Worm (Caenorhabditis elegans) whole organism, L4 larva: ENCODE results near the gene ccpp-6.

Experiments used
- T20F7.1 ChIP-seq: fragments of 200-800 bp; sonication (Bioruptor generic); optimal IDR thresholded peaks from 2 replicates; lab custom pipeline; 2018; ENCODE audit warnings: mild to moderate bottlenecking, missing genetic modification characterization, missing compliant biosample characterization
- T26A8.4 ChIP-seq: fragments of 200-800 bp; sonication (Bioruptor generic); IDR thresholded peaks from 2 replicates; pipeline ENCODE4 v1.3.6; 2022; ENCODE audit warnings: missing genetic modification characterization, missing compliant biosample characterization
- Y48G9A.11 ChIP-seq: fragments of 200-800 bp; sonication (Bioruptor generic); IDR thresholded peaks from 2 replicates; pipeline ENCODE4 v1.3.6; 2022; ENCODE audit warnings: missing genetic modification reagents, missing genetic modification characterization, missing compliant biosample characterization
- ZK337.2 ChIP-seq: fragments of 200-800 bp; sonication (Bioruptor generic); IDR thresholded peaks from 2 replicates; pipeline ENCODE4 v1.3.6; 2022; ENCODE audit warnings: missing genetic modification reagents, missing genetic modification characterization, missing compliant biosample characterization
- ZK546.5 ChIP-seq, 2 experiments: sonication (generic microtip); optimal IDR thresholded peaks; 2 replicates each; lab custom pipeline; 2017; ENCODE audit warnings: missing biosample characterization in 2 of 2, missing genetic modification characterization in 2 of 2
- aha-1 ChIP-seq: fragments of 150-350 bp; peaks from one replicate; lab custom pipeline; 2014; ENCODE audit warnings: missing biosample characterization, missing genetic modification characterization
- aly-2 ChIP-seq: sonication (generic microtip); optimal IDR thresholded peaks from 2 replicates; lab custom pipeline; 2018; ENCODE audit warnings: missing biosample characterization, missing genetic modification characterization
- ceh-20 ChIP-seq: fragments of 200-800 bp; sonication (Bioruptor generic); IDR thresholded peaks from 2 replicates; pipeline ENCODE4 v1.3.6; 2022; ENCODE audit warnings: missing genetic modification reagents, missing genetic modification characterization, missing compliant biosample characterization
- ceh-44 ChIP-seq: fragments of 200-800 bp; sonication (Bioruptor generic); IDR thresholded peaks from 2 replicates; pipeline ENCODE4 v1.3.6; 2022; ENCODE audit warnings: missing genetic modification reagents, missing genetic modification characterization, missing compliant biosample characterization
- ceh-82 ChIP-seq: sonication (generic microtip); optimal IDR thresholded peaks from 2 replicates; lab custom pipeline; 2017; ENCODE audit warnings: missing biosample characterization, missing genetic modification characterization
- cey-2 ChIP-seq: sonication (generic microtip); optimal IDR thresholded peaks from 3 replicates; lab custom pipeline; 2017; ENCODE audit warnings: missing genetic modification characterization, mild to moderate bottlenecking, missing compliant biosample characterization, antibody characterized with exemption, borderline replicate concordance; ENCODE audit not compliant: insufficient read depth
- daf-12 ChIP-seq: fragments of 150-350 bp; optimal IDR thresholded peaks from 2 replicates; lab custom pipeline; 2014; ENCODE audit warnings: missing biosample characterization, missing genetic modification reagents, missing genetic modification characterization
- daf-16 ChIP-seq, 3 experiments: sonication (generic microtip); optimal IDR thresholded peaks; 2 replicates each; lab custom pipeline; 2016 to 2017; ENCODE audit warnings: missing genetic modification characterization in 3 of 3, missing genetic modification reagents in 3 of 3, mild to moderate bottlenecking in 2 of 3, missing compliant biosample characterization in 2 of 3, missing biosample characterization in 1 of 3, moderate library complexity in 1 of 3
- daf-19 ChIP-seq: fragments of 200-800 bp; sonication (Bioruptor generic); conservative IDR thresholded peaks from 2 replicates; pipeline ENCODE4 v1.3.6; 2022; ENCODE audit warnings: missing genetic modification characterization, missing compliant biosample characterization
- dmd-9 ChIP-seq: fragments of 200-800 bp; sonication (Bioruptor generic); IDR thresholded peaks from 2 replicates; pipeline ENCODE4 v1.3.6; 2022; ENCODE audit warnings: missing genetic modification reagents, missing genetic modification characterization, missing compliant biosample characterization
- egl-43 ChIP-seq: fragments of 200-800 bp; sonication (Bioruptor generic); IDR thresholded peaks from 2 replicates; pipeline ENCODE4 v1.3.6; 2022; ENCODE audit warnings: missing genetic modification reagents, missing genetic modification characterization, missing compliant biosample characterization
- gei-8 ChIP-seq: fragments of 200-800 bp; sonication (Bioruptor generic); optimal IDR thresholded peaks from 2 replicates; lab custom pipeline; 2018; ENCODE audit warnings: mild to moderate bottlenecking, missing genetic modification characterization, missing compliant biosample characterization
- hlh-11 ChIP-seq: fragments of 200-800 bp; sonication (Bioruptor generic); optimal IDR thresholded peaks from 2 replicates; lab custom pipeline; 2018; ENCODE audit warnings: mild to moderate bottlenecking, missing genetic modification characterization, missing compliant biosample characterization
- hlh-30 ChIP-seq: sonication (generic microtip); optimal IDR thresholded peaks from 2 replicates; lab custom pipeline; 2017; ENCODE audit warnings: antibody characterized with exemption, mild to moderate bottlenecking, missing genetic modification characterization, missing compliant biosample characterization; ENCODE audit not compliant: insufficient read depth
- hmg-1.1 ChIP-seq: fragments of 200-800 bp; sonication (Bioruptor generic); IDR thresholded peaks from 2 replicates; pipeline ENCODE4 v1.3.6; 2022; ENCODE audit warnings: missing genetic modification reagents, missing genetic modification characterization, missing compliant biosample characterization
- jun-1 ChIP-seq: fragments of 150-350 bp; optimal IDR thresholded peaks from 2 replicates; lab custom pipeline; 2014; ENCODE audit warnings: missing biosample characterization, missing genetic modification reagents, missing genetic modification characterization
- lin-15B ChIP-seq: fragments of 150-350 bp; sonication (generic microtip); optimal IDR thresholded peaks from 3 replicates; lab custom pipeline; 2014; ENCODE audit warnings: missing biosample characterization, missing genetic modification characterization
- madf-5 ChIP-seq, 2 experiments: fragments of 200-800 bp; sonication (Bioruptor generic); IDR thresholded peaks; 2 replicates each; pipeline ENCODE4 v1.3.6; 2022; ENCODE audit warnings: missing compliant biosample characterization in 2 of 2, missing genetic modification characterization in 2 of 2
- mdl-1 ChIP-seq, 2 experiments: fragments of 150-350 bp in 1 of 2; sonication (generic microtip) in 1 of 2; optimal IDR thresholded peaks; 2 replicates each; lab custom pipeline; 2014 to 2017; ENCODE audit warnings: missing biosample characterization in 2 of 2, missing genetic modification characterization in 2 of 2
- mes-2 ChIP-seq: sonication (generic microtip); optimal IDR thresholded peaks from 2 replicates; lab custom pipeline; 2016; ENCODE audit warnings: missing genotype, mild to moderate bottlenecking, missing genetic modification characterization, missing compliant biosample characterization; ENCODE audit not compliant: poor library complexity, severe bottlenecking
- mxl-2 ChIP-seq: fragments of 200-800 bp; sonication (Bioruptor generic); conservative IDR thresholded peaks from 2 replicates; pipeline ENCODE4 v1.3.6; 2022; ENCODE audit warnings: missing genetic modification reagents, missing genetic modification characterization, missing compliant biosample characterization
- mxl-3 ChIP-seq: fragments of 200-800 bp; sonication (Bioruptor generic); optimal IDR thresholded peaks from 2 replicates; lab custom pipeline; 2018; ENCODE audit warnings: mild to moderate bottlenecking, missing genetic modification characterization, missing compliant biosample characterization
- nhr-111 ChIP-seq: fragments of 200-800 bp; sonication (Bioruptor generic); optimal IDR thresholded peaks from 2 replicates; lab custom pipeline; 2018; ENCODE audit warnings: mild to moderate bottlenecking, missing genetic modification characterization, missing compliant biosample characterization
- nhr-237 ChIP-seq: sonication (generic microtip); optimal IDR thresholded peaks from 2 replicates; lab custom pipeline; 2017; ENCODE audit warnings: missing biosample characterization, missing genetic modification characterization
- nhr-28 ChIP-seq: fragments of 150-350 bp; optimal IDR thresholded peaks from 2 replicates; lab custom pipeline; 2014; ENCODE audit warnings: missing biosample characterization, missing genetic modification characterization
- nhr-48 ChIP-seq: sonication (generic microtip); optimal IDR thresholded peaks from 2 replicates; lab custom pipeline; 2016; ENCODE audit warnings: mild to moderate bottlenecking, missing genetic modification characterization, missing compliant biosample characterization
- nhr-6 ChIP-seq: fragments of 150-350 bp; optimal IDR thresholded peaks from 2 replicates; lab custom pipeline; 2014; ENCODE audit warnings: missing biosample characterization, missing genetic modification characterization
- nhr-77 ChIP-seq: fragments of 150-350 bp; optimal IDR thresholded peaks from 2 replicates; lab custom pipeline; 2014; ENCODE audit warnings: missing biosample characterization, missing genetic modification characterization
- php-3 ChIP-seq: fragments of 200-800 bp; sonication (Bioruptor generic); IDR thresholded peaks from 2 replicates; pipeline ENCODE4 v1.3.6; 2022; ENCODE audit warnings: missing genetic modification reagents, missing genetic modification characterization, missing compliant biosample characterization
- rbr-2 ChIP-seq: sonication (generic microtip); optimal IDR thresholded peaks from 2 replicates; lab custom pipeline; 2016; ENCODE audit warnings: missing genotype, missing genetic modification characterization, missing compliant biosample characterization
- set-16 ChIP-seq: fragments of 200-800 bp; sonication (Bioruptor generic); IDR thresholded peaks from 2 replicates; pipeline ENCODE4 v1.3.6; 2022; ENCODE audit warnings: missing genetic modification reagents, missing genetic modification characterization, missing compliant biosample characterization
- spr-3 ChIP-seq: fragments of 200-800 bp; sonication (Bioruptor generic); optimal IDR thresholded peaks from 2 replicates; lab custom pipeline; 2018; ENCODE audit warnings: mild to moderate bottlenecking, missing genetic modification characterization, missing compliant biosample characterization
- unc-130 ChIP-seq: sonication (generic microtip); optimal IDR thresholded peaks from 2 replicates; lab custom pipeline; 2016; ENCODE audit warnings: missing genetic modification reagents, missing genetic modification characterization, missing compliant biosample characterization
- zfp-2 ChIP-seq: sonication (generic microtip); optimal IDR thresholded peaks from 2 replicates; lab custom pipeline; 2016; ENCODE audit warnings: mild to moderate bottlenecking, missing genetic modification characterization, missing compliant biosample characterization
- zfp-3 ChIP-seq: fragments of 200-800 bp; sonication (Bioruptor generic); conservative IDR thresholded peaks from 2 replicates; pipeline ENCODE4 v1.3.6; 2022; ENCODE audit warnings: missing genetic modification reagents, missing genetic modification characterization, missing compliant biosample characterization
- zip-2 ChIP-seq: fragments of 150-350 bp; optimal IDR thresholded peaks from 2 replicates; lab custom pipeline; 2014; ENCODE audit warnings: missing biosample characterization, missing genetic modification characterization

Gene ccpp-6

DNA sequence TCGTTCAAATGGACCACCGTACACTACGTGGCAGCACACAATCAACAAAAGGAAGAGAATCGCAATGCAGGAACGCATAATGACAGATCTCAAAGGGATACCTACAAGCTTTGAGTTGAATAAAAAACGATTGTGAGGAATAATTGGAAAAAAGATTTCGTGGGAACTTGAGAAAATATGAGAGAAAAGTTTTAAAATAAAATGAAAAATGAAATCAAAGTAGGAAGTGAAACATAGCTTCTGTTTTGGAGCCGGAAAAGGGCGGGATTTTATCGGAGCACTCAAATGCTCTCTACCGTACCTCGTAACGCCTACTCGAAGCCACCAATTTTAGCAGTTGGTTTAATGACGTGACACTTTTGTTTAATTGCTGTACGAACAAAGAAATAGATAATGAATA is 42.3 kb downstream of the ccpp-6 start, which contains the start of gene F09E5.14:
F09E5.14 (minus strand) TSS at position 101 of the 400 bp plus-strand sequence.
- TF ChIP-seq zfp-3 (GFP tag; lab: Robert Waterston, UW) (no peak), daf-19 (GFP tag; lab: Robert Waterston, UW) (no peak), hmg-1.1 (GFP tag; lab: Robert Waterston, UW) (no peak), aha-1 (no peak), ZK337.2 (GFP tag; lab: Robert Waterston, UW) (no peak), set-16 (GFP tag; lab: Robert Waterston, UW) (no peak)
- TF ChIP-seq, all 104 proteins: peak for 0

DNA sequence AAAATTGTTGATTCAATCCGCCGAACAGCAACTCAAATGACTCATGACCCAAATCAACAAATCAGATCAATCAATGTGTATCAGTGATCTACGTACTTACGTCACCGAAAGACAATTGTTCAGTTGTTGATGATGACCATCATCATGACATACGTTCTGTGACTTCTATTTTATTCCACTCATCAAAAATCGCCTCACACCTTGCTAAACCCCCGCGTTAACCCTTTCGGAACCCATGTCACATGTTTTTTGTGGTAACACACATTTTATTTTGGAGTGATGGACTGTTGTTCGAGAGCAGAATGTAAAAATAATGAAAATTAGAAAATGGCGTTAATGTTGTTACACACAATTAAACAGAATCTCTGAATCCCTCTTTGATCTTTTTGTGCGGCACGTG is 44.7 kb downstream of the ccpp-6 start:
- TF ChIP-seq daf-16 (GFP tag; optimal IDR thresholded peaks at IDR 0.05; lab: Kevin White, UChicago), result peak in 1 of 2 experiments; percentile 74
- TF ChIP-seq daf-16 (tag; optimal IDR thresholded peaks at IDR 0.05; lab: Kevin White, UChicago), result no peak
- TF ChIP-seq nhr-77 (tag; lab: Kevin White, UChicago), result no peak
- TF ChIP-seq aha-1, result peak; percentile 62
- no peak for TF ChIP-seq set-16 (GFP tag; lab: Robert Waterston, UW)
- peak; percentile 35 for TF ChIP-seq hlh-11 (tag; lab: Kevin White, UChicago)
- TF ChIP-seq hlh-30 (tag; lab: Kevin White, UChicago), result peak; percentile 62
- TF ChIP-seq mxl-3 (GFP tag; lab: Kevin White, UChicago), result peak; percentile 21

DNA sequence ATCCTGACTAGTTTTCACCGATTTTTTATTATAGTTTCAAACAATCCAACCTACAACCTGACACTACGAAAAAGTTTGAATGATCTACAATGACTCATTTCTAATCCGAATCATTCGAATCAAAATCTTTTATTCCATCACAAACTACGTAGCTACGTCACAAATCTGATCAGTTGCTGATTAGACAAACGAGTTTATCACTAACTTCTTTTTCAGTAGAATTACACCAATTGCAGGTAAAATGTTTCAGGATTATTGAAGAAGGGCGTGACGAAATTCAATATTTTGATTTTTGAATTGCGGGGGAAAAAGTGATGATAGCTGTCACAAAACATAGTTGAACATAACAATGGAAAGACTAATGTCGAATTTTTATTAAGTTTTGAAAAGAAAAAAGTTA is 45.5 kb downstream of the ccpp-6 start:
- TF ChIP-seq nhr-48 (tag; lab: Kevin White, UChicago) (no peak), ceh-44 (no peak), daf-12 (tag; lab: Kevin White, UChicago) (no peak), mxl-2 (GFP tag; lab: Robert Waterston, UW) (no peak), spr-3 (GFP tag; lab: Kevin White, UChicago) (no peak), ZK546.5 (tag; optimal IDR thresholded peaks at IDR 0.05; lab: Kevin White, UChicago) (no peak)
- TF ChIP-seq, all 104 proteins: peak for 0

DNA sequence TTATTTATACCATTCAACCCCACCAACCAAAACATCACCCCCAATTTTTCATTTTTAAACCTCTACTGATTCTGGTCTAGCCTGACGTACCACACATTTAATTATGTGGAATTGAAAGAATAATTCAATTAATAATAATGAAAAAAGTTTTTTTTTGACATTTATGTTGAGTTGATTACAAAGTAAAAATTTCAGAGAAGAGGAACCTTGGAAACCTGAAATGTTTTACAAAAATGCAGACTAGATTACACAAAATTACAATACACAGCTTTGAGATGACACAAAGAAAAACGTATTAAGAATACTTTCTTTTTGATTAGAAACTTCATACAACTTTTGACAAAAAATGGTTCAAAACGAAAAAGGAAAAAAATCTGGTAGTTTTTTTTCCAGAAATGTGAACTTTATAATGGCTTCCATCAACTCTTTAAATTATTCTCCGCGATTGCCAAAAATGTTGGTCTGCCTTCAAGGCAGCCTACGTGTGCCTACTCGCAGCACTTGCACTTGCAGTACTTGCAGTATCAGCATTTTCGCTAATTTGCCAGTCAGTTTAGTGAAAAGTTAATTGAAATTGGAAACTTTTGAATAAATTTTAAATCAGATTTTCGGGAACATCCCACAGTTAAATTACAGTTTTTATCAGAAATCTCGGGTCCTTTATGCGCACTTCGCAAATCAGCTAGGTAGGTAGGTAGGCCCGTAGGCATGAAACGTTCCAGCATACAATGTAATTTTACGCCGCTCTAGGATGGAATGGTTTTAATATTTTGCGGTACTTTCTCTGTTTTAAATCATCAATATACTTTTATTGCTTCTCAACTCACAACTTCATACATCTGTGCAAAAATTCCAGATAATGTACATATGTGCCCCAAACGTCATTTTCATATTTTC is 46.2 kb downstream of the ccpp-6 start:
- TF ChIP-seq zfp-3 (GFP tag; lab: Robert Waterston, UW) (0 out of 2 replicates have a peak, but pooled peaks have one; percentile 72), php-3 (GFP tag; lab: Robert Waterston, UW) (no peak), cey-2 (tag; lab: Kevin White, UChicago) (no peak), madf-5 (GFP tag; IDR thresholded peaks at IDR 0.05; lab: Robert Waterston, UW) (0 out of 4 replicates have a peak, but pooled peaks of 1 of the 2 experiments have one; percentile 13), set-16 (GFP tag; lab: Robert Waterston, UW) (no peak), gei-8 (GFP tag; lab: Kevin White, UChicago) (peak; percentile 63), zip-2 (tag; lab: Kevin White, UChicago) (no peak), dmd-9 (GFP tag; lab: Robert Waterston, UW) (no peak), mes-2 (tag; lab: Kevin White, UChicago) (peak; percentile 37), Y48G9A.11 (GFP tag; lab: Robert Waterston, UW) (no peak), nhr-6 (tag; lab: Kevin White, UChicago) (no peak), daf-16 (GFP tag; optimal IDR thresholded peaks at IDR 0.05; lab: Kevin White, UChicago) (no peak), daf-16 (tag; optimal IDR thresholded peaks at IDR 0.05; lab: Kevin White, UChicago) (no peak), unc-130 (GFP tag; lab: Kevin White, UChicago) (no peak), rbr-2 (tag; lab: Kevin White, UChicago) (no peak), nhr-237 (tag; lab: Kevin White, UChicago) (no peak), aly-2 (tag; lab: Kevin White, UChicago) (peak; percentile 29), ceh-82 (tag; lab: Kevin White, UChicago) (no peak), T20F7.1 (GFP tag; lab: Kevin White, UChicago) (peak; percentile 15), zfp-2 (tag; lab: Kevin White, UChicago) (no peak), nhr-111 (GFP tag; lab: Kevin White, UChicago) (no peak), mdl-1 (tag; optimal IDR thresholded peaks at IDR 0.05; lab: Kevin White, UChicago) (no peak), nhr-28 (no peak), ZK546.5 (tag; optimal IDR thresholded peaks at IDR 0.05; lab: Kevin White, UChicago) (no peak), T26A8.4 (peak; percentile 58), jun-1 (tag; lab: Kevin White, UChicago) (no peak), lin-15B (tag; lab: Kevin White, UChicago) (no peak), egl-43 (0 out of 2 replicates have a peak, but pooled peaks have one; percentile 43), ceh-20 (0 out of 2 replicates have a peak, but pooled peaks have one; percentile 12)
